Worm (Caenorhabditis elegans): Measurements from ENCODE around the gene spch-1.

The spch-1 gene

ce11 chrIV:10063941-10064340, 47.4 kb downstream of the spch-1 start:
- TF ChIP-seq unc-55 (GFP tag; optimal IDR thresholded peaks at IDR 0.05) (no peak), ztf-11 (tag; optimal IDR thresholded peaks at IDR 0.05) (no peak), nhr-10 (tag; optimal IDR thresholded peaks at IDR 0.05) (no peak), ZK546.5 (tag; optimal IDR thresholded peaks at IDR 0.05) (no peak), dmd-4 (tag; optimal IDR thresholded peaks at IDR 0.05) (no peak), nhr-21 (tag; optimal IDR thresholded peaks at IDR 0.05) (no peak), Y55F3AM.14 (GFP tag; optimal IDR thresholded peaks at IDR 0.05) (no peak), F13H6.1 (tag; optimal IDR thresholded peaks at IDR 0.05) (no peak), nhr-12 (tag; optimal IDR thresholded peaks at IDR 0.05) (no peak), crh-2 (tag; optimal IDR thresholded peaks at IDR 0.05) (no peak), nhr-129 (tag; optimal IDR thresholded peaks at IDR 0.05) (no peak), blmp-1 (tag; optimal IDR thresholded peaks at IDR 0.05; ENCODE audit: insufficient read depth) (no peak), ztf-4 (tag; optimal IDR thresholded peaks at IDR 0.05) (no peak), egl-27 (tag; optimal IDR thresholded peaks at IDR 0.05) (no peak), nhr-23 (tag; optimal IDR thresholded peaks at IDR 0.05) (no peak), ztf-1 (GFP tag; conservative IDR thresholded peaks at IDR 0.05) (no peak)

- TF ChIP-seq mdl-1 (tag; optimal IDR thresholded peaks at IDR 0.05) (peak in 1 of 2 experiments; percentile 33), crh-2 (tag; optimal IDR thresholded peaks at IDR 0.05) (peak; percentile 62), unc-39 (tag; optimal IDR thresholded peaks at IDR 0.05) (no peak), unc-55 (GFP tag; optimal IDR thresholded peaks at IDR 0.05) (peak; percentile 29), C34F6.9 (tag; optimal IDR thresholded peaks at IDR 0.05) (peak; percentile 70), F13H6.1 (tag; optimal IDR thresholded peaks at IDR 0.05) (peak; percentile 29), fos-1 (tag; optimal IDR thresholded peaks at IDR 0.05) (peak; percentile 62), unc-62 (GFP tag; optimal IDR thresholded peaks at IDR 0.05) (no peak), snpc-4 (tag; optimal IDR thresholded peaks at IDR 0.05) (peak; percentile 5), nhr-129 (tag; optimal IDR thresholded peaks at IDR 0.05) (peak; percentile 11), lsy-2 (tag; optimal IDR thresholded peaks at IDR 0.05) (peak in 1 of 2 experiments; percentile 21), nhr-77 (tag; optimal IDR thresholded peaks at IDR 0.05) (no peak), zag-1 (tag; optimal IDR thresholded peaks at IDR 0.05) (peak; percentile 31)
Observed at ce11 chrIV:10062728-10063127, 48.6 kb downstream of the spch-1 start, which contains the start of gene ipla-7. Gene ipla-7, minus strand, starts transcription at chrIV:10062849.
